Worm (Caenorhabditis elegans) whole organism, late embryonic: Measurements from ENCODE around the gene mtm-5.

Experiments
- C38D4.7 ChIP-seq: fragments of 200-800 bp; sonication (Bioruptor generic); optimal IDR thresholded peaks from 2 replicates; lab custom pipeline; 2018; ENCODE audit warnings: mild to moderate bottlenecking, missing genetic modification characterization, moderate library complexity, missing compliant biosample characterization
- F13H6.1 ChIP-seq: sonication (generic microtip); optimal IDR thresholded peaks from 2 replicates; lab custom pipeline; 2016; ENCODE audit warnings: missing genetic modification characterization, missing compliant biosample characterization
- ahr-1 ChIP-seq: sonication (generic microtip); optimal IDR thresholded peaks from 2 replicates; lab custom pipeline; 2016; ENCODE audit warnings: missing genetic modification characterization, missing compliant biosample characterization
- ama-1 ChIP-seq: fragments of 150-350 bp; optimal IDR thresholded peaks from 2 replicates; lab custom pipeline; 2014
- ceh-14 ChIP-seq: sonication (generic microtip); optimal IDR thresholded peaks from 2 replicates; lab custom pipeline; 2016; ENCODE audit warnings: missing genotype, missing genetic modification characterization, missing compliant biosample characterization
- ceh-18 ChIP-seq: sonication (generic microtip); optimal IDR thresholded peaks from 2 replicates; lab custom pipeline; 2016; ENCODE audit warnings: missing genetic modification characterization, missing compliant biosample characterization
- ceh-19 ChIP-seq: fragments of 200-800 bp; sonication (Bioruptor generic); optimal IDR thresholded peaks from 2 replicates; lab custom pipeline; 2018; ENCODE audit warnings: mild to moderate bottlenecking, missing genetic modification characterization, missing compliant biosample characterization
- ceh-2 ChIP-seq: sonication (generic microtip); optimal IDR thresholded peaks from 2 replicates; lab custom pipeline; 2016; ENCODE audit warnings: missing genotype, missing genetic modification characterization, missing compliant biosample characterization
- ceh-30 ChIP-seq: fragments of 150-350 bp; optimal IDR thresholded peaks from 2 replicates; lab custom pipeline; 2014; ENCODE audit warnings: missing biosample characterization, missing genetic modification characterization
- ceh-34 ChIP-seq: sonication (generic microtip); optimal IDR thresholded peaks from 2 replicates; lab custom pipeline; 2016; ENCODE audit warnings: mild to moderate bottlenecking, missing genetic modification characterization, missing compliant biosample characterization
- ceh-48 ChIP-seq: sonication (generic microtip); optimal IDR thresholded peaks from 2 replicates; lab custom pipeline; 2016; ENCODE audit warnings: missing genetic modification characterization, inconsistent platforms, missing compliant biosample characterization
- ceh-9 ChIP-seq: sonication (generic microtip); optimal IDR thresholded peaks from 2 replicates; lab custom pipeline; 2016; ENCODE audit warnings: mild to moderate bottlenecking, missing genetic modification characterization, inconsistent platforms, missing compliant biosample characterization
- che-1 ChIP-seq: sonication (generic microtip); optimal IDR thresholded peaks from 2 replicates; lab custom pipeline; 2016; ENCODE audit warnings: mild to moderate bottlenecking, missing genetic modification characterization, missing compliant biosample characterization
- dmd-4 ChIP-seq: sonication (generic microtip); optimal IDR thresholded peaks from 2 replicates; lab custom pipeline; 2016; ENCODE audit warnings: borderline replicate concordance, missing genetic modification characterization, missing compliant biosample characterization
- ets-4 ChIP-seq: sonication (generic microtip); optimal IDR thresholded peaks from 2 replicates; lab custom pipeline; 2016; ENCODE audit warnings: missing genetic modification characterization, missing compliant biosample characterization
- hlh-6 ChIP-seq: sonication (generic microtip); optimal IDR thresholded peaks from 2 replicates; lab custom pipeline; 2016; ENCODE audit warnings: missing genotype, missing genetic modification characterization, missing compliant biosample characterization
- hlh-8 ChIP-seq: sonication (generic microtip); optimal IDR thresholded peaks from 2 replicates; lab custom pipeline; 2016; ENCODE audit warnings: missing genotype, missing genetic modification characterization, missing compliant biosample characterization
- nfya-1 ChIP-seq: sonication (generic microtip); optimal IDR thresholded peaks from 2 replicates; lab custom pipeline; 2017; ENCODE audit warnings: missing genetic modification characterization, mild to moderate bottlenecking, missing compliant biosample characterization, antibody characterized with exemption, moderate library complexity
- npax-4 ChIP-seq: sonication (generic microtip); optimal IDR thresholded peaks from 2 replicates; lab custom pipeline; 2016; ENCODE audit warnings: missing genetic modification characterization, missing compliant biosample characterization
- odd-2 ChIP-seq: sonication (generic microtip); optimal IDR thresholded peaks from 2 replicates; lab custom pipeline; 2017; ENCODE audit warnings: antibody characterized with exemption, mild to moderate bottlenecking, missing genetic modification characterization, missing compliant biosample characterization
- pqm-1 ChIP-seq: sonication (generic microtip); optimal IDR thresholded peaks from 2 replicates; lab custom pipeline; 2016; ENCODE audit warnings: missing genetic modification characterization, missing compliant biosample characterization
- ref-2 ChIP-seq: sonication (generic microtip); optimal IDR thresholded peaks from 2 replicates; lab custom pipeline; 2016; ENCODE audit warnings: missing genetic modification characterization, missing compliant biosample characterization
- rnt-1 ChIP-seq: sonication (generic microtip); optimal IDR thresholded peaks from 2 replicates; lab custom pipeline; 2016; ENCODE audit warnings: missing genetic modification characterization, missing compliant biosample characterization
- sox-2 ChIP-seq: fragments of 200-800 bp; sonication (Bioruptor generic); IDR thresholded peaks from 2 replicates; pipeline ENCODE4 v1.3.6; 2022; ENCODE audit warnings: missing genetic modification reagents, missing genetic modification characterization, missing compliant biosample characterization
- sox-4 ChIP-seq: sonication (generic microtip); optimal IDR thresholded peaks from 2 replicates; lab custom pipeline; 2017; ENCODE audit warnings: mild to moderate bottlenecking, missing genetic modification characterization, inconsistent platforms, missing compliant biosample characterization
- tbx-7 ChIP-seq: sonication (generic microtip); optimal IDR thresholded peaks from 2 replicates; lab custom pipeline; 2016; ENCODE audit warnings: missing genotype, missing genetic modification characterization, missing compliant biosample characterization
- unc-55 ChIP-seq: sonication (generic microtip); optimal IDR thresholded peaks from 2 replicates; lab custom pipeline; 2017; ENCODE audit warnings: missing biosample characterization, missing genetic modification reagents, missing genetic modification characterization

Gene mtm-5

ce11 chrX:5195462-5196160 lies 47.6 kb downstream of the mtm-5 start, which contains the start of gene pqn-62:
Gene pqn-62 (plus strand): TSS chrX:5196110.
- TF ChIP-seq odd-2 (no peak), ceh-34 (peak; percentile 17), F13H6.1 (tag; lab: Kevin White, UChicago) (no peak), ets-4 (tag; lab: Kevin White, UChicago) (no peak), nfya-1 (tag; lab: Kevin White, UChicago) (peak; percentile 22), rnt-1 (peak; percentile 60), hlh-6 (no peak), ceh-18 (tag; lab: Kevin White, UChicago) (peak; percentile 70), unc-55 (GFP tag; lab: Kevin White, UChicago) (peak; percentile 51)

ce11 chrX:5193402-5193801 lies 49.8 kb downstream of the mtm-5 start:
- TF ChIP-seq ceh-30 (tag; lab: Kevin White, UChicago) (no peak), hlh-8 (peak; percentile 17), ceh-18 (tag; lab: Kevin White, UChicago) (peak; percentile 23)
- TF ChIP-seq, all 69 proteins: peak for 2

- TF ChIP-seq ref-2 (tag; lab: Kevin White, UChicago) (no peak), sox-2 (GFP tag; lab: Robert Waterston, UW) (no peak), odd-2 (no peak), ceh-19 (GFP tag; lab: Kevin White, UChicago) (no peak), ahr-1 (no peak), ceh-48 (no peak), ceh-2 (tag; lab: Kevin White, UChicago) (no peak), pqm-1 (tag; lab: Kevin White, UChicago) (no peak)
These were observed 53.1 kb downstream of the mtm-5 start for ce11 chrX:5190061-5190460.

- TF ChIP-seq dmd-4 (tag; lab: Kevin White, UChicago) = no peak
- TF ChIP-seq ceh-9 = no peak
- no peak for TF ChIP-seq npax-4 (tag; lab: Kevin White, UChicago)
- TF ChIP-seq che-1 (tag; lab: Kevin White, UChicago) = no peak
- TF ChIP-seq pqm-1 (tag; lab: Kevin White, UChicago) = no peak
- no peak for TF ChIP-seq sox-4
- TF ChIP-seq ceh-14 = no peak
- TF ChIP-seq tbx-7 (tag; lab: Kevin White, UChicago) = no peak
- TF ChIP-seq C38D4.7 (GFP tag; lab: Kevin White, UChicago) = no peak
- TF ChIP-seq F13H6.1 (tag; lab: Kevin White, UChicago) = no peak
- TF ChIP-seq ama-1 = no peak
These were observed 54.2 kb downstream of the mtm-5 start, which contains the start of gene zig-6 for ce11 chrX:5188977-5189376. Gene zig-6 (minus strand): TSS chrX:5189077.
